Fruit fly (Drosophila melanogaster) whole organism, embryonic: ENCODE measurements around the gene TH1.

Experiments used
- Ada2b ChIP-seq: fragments of 200-800 bp; sonication (Bioruptor generic); IDR thresholded peaks from 2 replicates; pipeline ENCODE4 v1.3.6; 2022; ENCODE audit warnings: missing biosample characterization, missing genetic modification characterization
- Blimp-1 ChIP-seq: fragments of 200-800 bp; sonication (Bioruptor generic); optimal IDR thresholded peaks from 3 replicates; lab custom pipeline; 2018; ENCODE audit warnings: missing biosample characterization, missing genetic modification characterization, mild to moderate bottlenecking, moderate library complexity, missing genetic modification reagents
- CG10209 ChIP-seq: fragments of 200-800 bp; sonication (Bioruptor generic); optimal IDR thresholded peaks from 3 replicates; lab custom pipeline; 2017; ENCODE audit warnings: missing biosample characterization, mild to moderate bottlenecking, missing genetic modification characterization, missing genetic modification reagents
- CG1024 ChIP-seq: fragments of 200-800 bp; sonication (Bioruptor generic); IDR thresholded peaks from 2 replicates; pipeline ENCODE4 v1.3.6; 2022; ENCODE audit warnings: missing biosample characterization, missing genetic modification characterization
- CG1233 ChIP-seq: fragments of 200-800 bp; sonication (Bioruptor generic); optimal IDR thresholded peaks from 4 replicates; lab custom pipeline; 2018; ENCODE audit warnings: missing biosample characterization, mild to moderate bottlenecking, missing genetic modification characterization
- CG15601 ChIP-seq: fragments of 200-800 bp; sonication (Bioruptor generic); optimal IDR thresholded peaks from 3 replicates; lab custom pipeline; 2019; ENCODE audit warnings: missing biosample characterization, mild to moderate bottlenecking, missing genetic modification characterization, moderate library complexity
- CG17612 ChIP-seq: fragments of 200-800 bp; sonication (Bioruptor generic); IDR thresholded peaks from 2 replicates; pipeline ENCODE4 v1.3.6; 2022; ENCODE audit warnings: missing biosample characterization, missing genetic modification characterization
- CG30403 ChIP-seq: fragments of 200-800 bp; sonication (Bioruptor generic); optimal IDR thresholded peaks from 3 replicates; lab custom pipeline; 2016; ENCODE audit warnings: missing biosample characterization, missing genetic modification characterization
- CG34224 ChIP-seq: fragments of 200-800 bp; sonication (Bioruptor generic); IDR thresholded peaks from 3 replicates; pipeline ENCODE4 v1.3.6; 2022; ENCODE audit warnings: missing biosample characterization, missing genetic modification characterization; ENCODE audit not compliant: partially characterized antibody
- CG5953 ChIP-seq: fragments of 200-800 bp; sonication (Bioruptor generic); IDR thresholded peaks from 2 replicates; pipeline ENCODE4 v1.3.6; 2022; ENCODE audit warnings: missing biosample characterization, missing genetic modification characterization
- CG7745 ChIP-seq: fragments of 200-800 bp; sonication (Bioruptor generic); optimal IDR thresholded peaks from 2 replicates; lab custom pipeline; 2018; ENCODE audit warnings: missing biosample characterization, mild to moderate bottlenecking, missing genetic modification characterization, moderate library complexity
- CG9817 ChIP-seq: fragments of 200-800 bp; sonication (Bioruptor generic); optimal IDR thresholded peaks from 2 replicates; lab custom pipeline; 2018; ENCODE audit warnings: missing biosample characterization, mild to moderate bottlenecking, missing genetic modification characterization, moderate library complexity
- CG9932 ChIP-seq: fragments of 200-800 bp; sonication (Bioruptor generic); IDR thresholded peaks from 2 replicates; pipeline ENCODE4 v1.3.6; 2022; ENCODE audit warnings: missing biosample characterization, missing genetic modification characterization
- CHES-1-like ChIP-seq: fragments of 200-800 bp; sonication (Bioruptor generic); optimal IDR thresholded peaks from 2 replicates; lab custom pipeline; 2016; ENCODE audit warnings: missing biosample characterization, missing genetic modification characterization
- ERR ChIP-seq: fragments of 200-800 bp; sonication (Bioruptor generic); optimal IDR thresholded peaks from 2 replicates; lab custom pipeline; 2016; ENCODE audit warnings: missing biosample characterization, missing genetic modification characterization
- Ets65A ChIP-seq: fragments of 200-800 bp; sonication (Bioruptor generic); peaks from one replicate; lab custom pipeline; 2016; ENCODE audit warnings: missing biosample characterization, missing genetic modification characterization
- HLH4C ChIP-seq: fragments of 200-800 bp; sonication (Bioruptor generic); IDR thresholded peaks from 3 replicates; pipeline ENCODE4 v1.3.6; 2022; ENCODE audit warnings: missing biosample characterization, missing genetic modification characterization; ENCODE audit not compliant: partially characterized antibody
- Hmr ChIP-seq: fragments of 200-800 bp; sonication (Bioruptor generic); optimal IDR thresholded peaks from 3 replicates; lab custom pipeline; 2017; ENCODE audit warnings: mild to moderate bottlenecking, missing biosample characterization, missing genetic modification reagents, missing genetic modification characterization
- Hr3 ChIP-seq: fragments of 200-800 bp; sonication (Bioruptor generic); optimal IDR thresholded peaks from 3 replicates; lab custom pipeline; 2016; ENCODE audit warnings: missing biosample characterization, missing genetic modification characterization
- Lim3 ChIP-seq: fragments of 200-800 bp; sonication (Bioruptor generic); IDR thresholded peaks from 2 replicates; pipeline ENCODE4 v1.3.6; 2022; ENCODE audit warnings: missing biosample characterization, missing genetic modification characterization
- Med ChIP-seq: fragments of 200-800 bp; sonication (Bioruptor generic); peaks from one replicate; lab custom pipeline; 2016; ENCODE audit warnings: missing biosample characterization, missing genetic modification characterization, mild to moderate bottlenecking, inconsistent platforms, moderate library complexity
- Mrtf ChIP-seq: fragments of 200-800 bp; sonication (Bioruptor generic); IDR thresholded peaks from 3 replicates; pipeline ENCODE4 v1.3.6; 2022; ENCODE audit warnings: missing biosample characterization, missing genetic modification characterization
- Neu2 ChIP-seq: fragments of 200-800 bp; sonication (Bioruptor generic); optimal IDR thresholded peaks from 3 replicates; lab custom pipeline; 2016; ENCODE audit warnings: missing biosample characterization, missing genetic modification characterization, borderline replicate concordance
- Opbp ChIP-seq: fragments of 200-800 bp; sonication (Bioruptor generic); IDR thresholded peaks from 3 replicates; pipeline ENCODE4 v1.3.6; 2022; ENCODE audit warnings: missing biosample characterization, missing genetic modification characterization; ENCODE audit not compliant: partially characterized antibody
- Sry-β ChIP-seq: fragments of 200-800 bp; sonication (Bioruptor generic); optimal IDR thresholded peaks from 2 replicates; lab custom pipeline; 2018; ENCODE audit warnings: missing biosample characterization, mild to moderate bottlenecking, missing genetic modification characterization, moderate library complexity
- Ssrp ChIP-seq: fragments of 200-800 bp; sonication (Bioruptor generic); optimal IDR thresholded peaks from 2 replicates; lab custom pipeline; 2018; ENCODE audit warnings: missing biosample characterization, mild to moderate bottlenecking, missing genetic modification characterization, moderate library complexity
- al ChIP-seq: fragments of 200-800 bp; sonication (Bioruptor generic); IDR thresholded peaks from 2 replicates; pipeline ENCODE4 v1.3.6; 2022; ENCODE audit warnings: missing biosample characterization, missing genetic modification characterization
- ara ChIP-seq: fragments of 200-800 bp; sonication (Bioruptor generic); IDR thresholded peaks from 2 replicates; pipeline ENCODE4 v1.3.6; 2022; ENCODE audit warnings: missing biosample characterization, missing genetic modification characterization
- ash1 ChIP-seq: fragments of 200-800 bp; sonication (Bioruptor generic); optimal IDR thresholded peaks from 2 replicates; lab custom pipeline; 2018; ENCODE audit warnings: missing biosample characterization, mild to moderate bottlenecking, missing genetic modification characterization
- btn ChIP-seq: fragments of 200-800 bp; sonication (Bioruptor generic); optimal IDR thresholded peaks from 2 replicates; lab custom pipeline; 2016; ENCODE audit warnings: missing biosample characterization, missing genetic modification characterization
- chinmo ChIP-seq: fragments of 200-800 bp; sonication (Bioruptor generic); IDR thresholded peaks from 4 replicates; pipeline ENCODE4 v1.3.6; 2022; ENCODE audit warnings: missing biosample characterization, missing genetic modification characterization; ENCODE audit not compliant: partially characterized antibody
- chn ChIP-seq: fragments of 200-800 bp; sonication (Bioruptor generic); optimal IDR thresholded peaks from 2 replicates; lab custom pipeline; 2016; ENCODE audit warnings: missing biosample characterization, missing genetic modification characterization
- crp ChIP-seq, 2 experiments: fragments of 200-800 bp; sonication (Bioruptor generic); optimal IDR thresholded peaks; 2 replicates in 1 of 2; 3 replicates in 1 of 2; lab custom pipeline; 2017; ENCODE audit warnings: missing biosample characterization in 2 of 2, missing genetic modification characterization in 2 of 2, mild to moderate bottlenecking in 1 of 2, moderate library complexity in 1 of 2
- dimm ChIP-seq: fragments of 200-800 bp; sonication (Bioruptor generic); IDR thresholded peaks from 2 replicates; pipeline ENCODE4 v1.3.6; 2022; ENCODE audit warnings: missing biosample characterization, missing genetic modification characterization
- hbn ChIP-seq: fragments of 200-800 bp; sonication (Bioruptor generic); IDR thresholded peaks from 2 replicates; pipeline ENCODE4 v1.3.6; 2022; ENCODE audit warnings: missing biosample characterization, missing genetic modification characterization; ENCODE audit not compliant: partially characterized antibody
- jing ChIP-seq: fragments of 200-800 bp; sonication (Bioruptor generic); optimal IDR thresholded peaks from 2 replicates; lab custom pipeline; 2018; ENCODE audit warnings: missing biosample characterization, mild to moderate bottlenecking, missing genetic modification characterization
- jumu ChIP-seq: fragments of 200-800 bp; sonication (Bioruptor generic); optimal IDR thresholded peaks from 3 replicates; lab custom pipeline; 2016; ENCODE audit warnings: missing biosample characterization, missing genetic modification characterization
- knrl ChIP-seq: fragments of 200-800 bp; sonication (Bioruptor generic); IDR thresholded peaks from 3 replicates; pipeline ENCODE4 v1.3.6; 2022; ENCODE audit warnings: missing biosample characterization, missing genetic modification characterization; ENCODE audit not compliant: partially characterized antibody
- lab ChIP-seq: fragments of 200-800 bp; sonication (Bioruptor generic); optimal IDR thresholded peaks from 3 replicates; lab custom pipeline; 2017; ENCODE audit warnings: missing biosample characterization, missing genetic modification characterization, mild to moderate bottlenecking, moderate library complexity, missing genetic modification reagents
- lbe ChIP-seq: fragments of 200-800 bp; sonication (Bioruptor generic); optimal IDR thresholded peaks from 2 replicates; lab custom pipeline; 2016; ENCODE audit warnings: missing biosample characterization, mild to moderate bottlenecking, missing genetic modification characterization
- luna ChIP-seq: fragments of 200-800 bp; sonication (Bioruptor generic); optimal IDR thresholded peaks from 2 replicates; lab custom pipeline; 2016; ENCODE audit warnings: missing biosample characterization, missing genetic modification characterization
- mam ChIP-seq: fragments of 200-800 bp; sonication (Bioruptor generic); optimal IDR thresholded peaks from 3 replicates; lab custom pipeline; 2016; ENCODE audit warnings: missing biosample characterization, missing genetic modification characterization
- pita ChIP-seq: fragments of 200-800 bp; sonication (Bioruptor generic); optimal IDR thresholded peaks from 2 replicates; lab custom pipeline; 2017; ENCODE audit warnings: missing biosample characterization, mild to moderate bottlenecking, missing genetic modification characterization
- run ChIP-seq: fragments of 200-800 bp; sonication (Bioruptor generic); optimal IDR thresholded peaks from 3 replicates; lab custom pipeline; 2018; ENCODE audit warnings: missing biosample characterization, mild to moderate bottlenecking, missing genetic modification characterization
- salm ChIP-seq: fragments of 200-800 bp; sonication (Bioruptor generic); optimal IDR thresholded peaks from 2 replicates; lab custom pipeline; 2018; ENCODE audit warnings: missing biosample characterization, mild to moderate bottlenecking, missing genetic modification characterization
- sc ChIP-seq, 3 experiments: fragments of >200 bp in 2 of 3; fragments of 200-800 bp in 1 of 3; sonication (Bioruptor generic) in 1 of 3; optimal IDR thresholded peaks; 2 replicates in 2 of 3; 3 replicates in 1 of 3; lab custom pipeline; 2017; ENCODE audit warnings: mild to moderate bottlenecking in 1 of 3, missing biosample characterization in 1 of 3, missing genetic modification characterization in 1 of 3, missing genetic modification reagents in 1 of 3
- sqz ChIP-seq: fragments of 200-800 bp; sonication (Bioruptor generic); optimal IDR thresholded peaks from 3 replicates; lab custom pipeline; 2018; ENCODE audit warnings: missing biosample characterization, mild to moderate bottlenecking, missing genetic modification characterization

The TH1 gene

DNA sequence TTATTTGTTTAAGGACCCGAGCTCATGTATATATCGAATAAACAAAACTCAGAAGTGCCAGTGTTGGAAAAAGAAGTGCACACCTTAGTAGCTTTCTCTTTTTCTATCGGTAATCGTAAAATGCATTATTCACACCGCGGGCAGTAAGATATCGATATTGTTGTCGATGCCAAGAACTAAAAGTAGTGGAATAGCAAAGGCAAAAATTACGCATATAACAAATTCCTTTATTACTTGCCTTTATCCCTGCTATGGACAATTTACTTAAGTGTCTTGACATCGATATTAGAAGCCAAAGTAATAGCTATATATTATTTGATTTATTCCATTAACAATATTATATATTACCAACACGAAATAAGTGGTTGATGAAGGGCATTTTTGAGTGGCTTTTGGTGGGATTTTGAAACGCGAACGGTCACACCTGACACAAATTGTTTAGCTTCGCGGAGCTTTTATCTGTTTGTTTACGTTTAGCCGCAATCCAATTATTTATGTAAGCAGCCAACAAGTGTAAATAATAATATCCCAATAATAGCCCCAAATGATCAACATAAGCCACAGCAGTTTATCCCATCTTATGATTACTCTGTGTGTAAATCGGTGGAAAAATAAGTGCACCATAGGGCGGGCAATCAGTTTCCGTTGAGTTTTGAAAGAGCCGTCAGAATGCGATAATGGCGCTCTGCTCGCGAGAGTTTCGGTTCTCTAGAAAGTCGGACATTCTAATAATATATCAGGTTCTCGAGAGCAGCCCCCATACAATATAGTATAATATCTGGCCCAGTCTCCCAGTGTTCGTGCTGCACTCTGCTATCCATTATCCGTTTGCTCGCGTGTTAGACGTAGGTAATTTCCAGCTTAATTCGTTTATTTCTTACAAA lies 6.2 kb downstream of the TH1 start, which contains the start of the genes CG9992 and CG4239 (continued):
- TF ChIP-seq lab = peak; percentile 50
- peak; percentile 77 for TF ChIP-seq CG30403 (GFP tag; lab: Kevin White, UChicago)
- TF ChIP-seq Mrtf (GFP tag; lab: Robert Waterston, UW) = peak; percentile 39; the same call in 1 of the 3 replicates
- TF ChIP-seq Ets65A (GFP tag; lab: Kevin White, UChicago) = peak; percentile 95
- peak; percentile 39 for TF ChIP-seq chn (GFP tag; lab: Kevin White, UChicago)
- peak; percentile 79 for TF ChIP-seq CG9817 (tag; lab: Kevin White, UChicago)
- TF ChIP-seq jing (GFP tag; lab: Kevin White, UChicago) = no peak
- TF ChIP-seq chinmo (GFP tag; lab: Robert Waterston, UW) = no peak
- TF ChIP-seq CG15601 (tag; lab: Kevin White, UChicago) = peak; percentile 6
- TF ChIP-seq Neu2 (GFP tag; lab: Kevin White, UChicago) = no peak
- TF ChIP-seq sc (optimal IDR thresholded peaks at IDR 0.05; lab: Kevin White, UChicago) = no peak
- TF ChIP-seq sc (GFP tag; optimal IDR thresholded peaks at IDR 0.05; lab: Kevin White, UChicago) = no peak
- TF ChIP-seq CG17612 (GFP tag; lab: Robert Waterston, UW) = no peak
- TF ChIP-seq ERR = no peak
- no peak for TF ChIP-seq Sry-β (GFP tag; lab: Kevin White, UChicago)
- peak; percentile 43; the same call in 1 of the 2 replicates for TF ChIP-seq hbn (GFP tag; lab: Robert Waterston, UW)
- peak; percentile 61 for TF ChIP-seq mam (GFP tag; lab: Kevin White, UChicago)
- no peak for TF ChIP-seq dimm
- peak; percentile 54 for TF ChIP-seq jumu
- TF ChIP-seq Ada2b (GFP tag; lab: Robert Waterston, UW) = 0 out of 2 replicates have a peak, but pooled peaks have one; percentile 29
- TF ChIP-seq Blimp-1 (GFP tag; lab: Kevin White, UChicago) = peak; percentile 57
- TF ChIP-seq CG7745 (tag; lab: Kevin White, UChicago) = no peak
- peak in 1 of 2 experiments; percentile 7 for TF ChIP-seq crp (GFP tag; optimal IDR thresholded peaks at IDR 0.05; lab: Kevin White, UChicago)
- peak; percentile 73 for TF ChIP-seq knrl (GFP tag; lab: Robert Waterston, UW)
- TF ChIP-seq run (tag; lab: Kevin White, UChicago) = no peak
- no peak for TF ChIP-seq lbe (GFP tag; lab: Kevin White, UChicago)
- TF ChIP-seq ash1 (GFP tag; lab: Kevin White, UChicago) = no peak
- no peak for TF ChIP-seq CG1233
- peak; percentile 29; the same call in 1 of the 2 replicates for TF ChIP-seq CG1024
- peak; percentile 43 for TF ChIP-seq Hr3
- TF ChIP-seq sqz (GFP tag; lab: Kevin White, UChicago) = no peak
- no peak for TF ChIP-seq salm
- no peak for TF ChIP-seq btn (GFP tag; lab: Kevin White, UChicago)
- no peak for TF ChIP-seq ara (GFP tag; lab: Robert Waterston, UW)
- peak; percentile 67 for TF ChIP-seq Ssrp (tag; lab: Kevin White, UChicago)
- no peak for TF ChIP-seq pita (GFP tag; lab: Kevin White, UChicago)
- no peak for TF ChIP-seq Lim3 (GFP tag; lab: Robert Waterston, UW)
- peak; percentile 75 for TF ChIP-seq CG9932 (GFP tag; lab: Robert Waterston, UW)
- no peak for TF ChIP-seq CG5953 (GFP tag; lab: Robert Waterston, UW)
- no peak for TF ChIP-seq CG34224 (GFP tag; lab: Robert Waterston, UW)
- peak; percentile 75 for TF ChIP-seq Hmr (GFP tag; lab: Kevin White, UChicago)
- peak; percentile 61; the same call in 2 of the 3 replicates for TF ChIP-seq HLH4C (GFP tag; lab: Robert Waterston, UW)
- TF ChIP-seq CG10209 (GFP tag; lab: Kevin White, UChicago) = peak; percentile 32
- TF ChIP-seq luna (GFP tag; lab: Kevin White, UChicago) = no peak
- peak; percentile 83 for TF ChIP-seq Med (GFP tag; lab: Kevin White, UChicago)
- peak; percentile 63; the same call in 1 of the 2 replicates for TF ChIP-seq al (GFP tag; lab: Robert Waterston, UW)
- TF ChIP-seq CHES-1-like (GFP tag; lab: Kevin White, UChicago) = peak; percentile 57
- peak; percentile 61; the same call in 2 of the 3 replicates for TF ChIP-seq Opbp (GFP tag; lab: Robert Waterston, UW)
